Worm (Caenorhabditis elegans) whole organism, young adult: ENCODE data around the gene T21H3.1.

ENCODE experiments used
- bed-1 ChIP-seq: fragments of 200-800 bp; sonication (Bioruptor generic); IDR thresholded peaks from 2 replicates; pipeline ENCODE4 v1.3.6; 2022; ENCODE audit warnings: missing genetic modification reagents, missing genetic modification characterization, missing compliant biosample characterization
- chd-7 ChIP-seq: sonication (generic microtip); optimal IDR thresholded peaks from 2 replicates; lab custom pipeline; 2016; ENCODE audit warnings: mild to moderate bottlenecking, missing genetic modification characterization, moderate library complexity, missing compliant biosample characterization
- dpl-1 ChIP-seq: fragments of 150-350 bp; optimal IDR thresholded peaks from 2 replicates; lab custom pipeline; 2014; ENCODE audit warnings: missing biosample characterization, missing genetic modification reagents, missing genetic modification characterization
- egl-44 ChIP-seq: fragments of 200-800 bp; sonication (Bioruptor generic); IDR thresholded peaks from 2 replicates; pipeline ENCODE4 v1.3.6; 2022; ENCODE audit warnings: missing genetic modification reagents, missing genetic modification characterization, missing compliant biosample characterization
- lin-35 ChIP-seq, 3 experiments: fragments of 150-350 bp in 2 of 3; sonication (generic microtip) in 1 of 3; optimal IDR thresholded peaks; 2 replicates each; lab custom pipeline; 2014 to 2018; ENCODE audit warnings: missing biosample characterization in 3 of 3, missing genetic modification characterization in 3 of 3, missing genetic modification reagents in 3 of 3
- nhr-179 ChIP-seq: sonication (generic microtip); optimal IDR thresholded peaks from 2 replicates; lab custom pipeline; 2016; ENCODE audit warnings: mild to moderate bottlenecking, missing genetic modification characterization, missing compliant biosample characterization
- nhr-90 ChIP-seq: sonication (generic microtip); optimal IDR thresholded peaks from 2 replicates; lab custom pipeline; 2016; ENCODE audit warnings: missing genotype, mild to moderate bottlenecking, missing genetic modification characterization, missing compliant biosample characterization
- sptf-2 ChIP-seq: fragments of 200-800 bp; sonication (Bioruptor generic); optimal IDR thresholded peaks from 2 replicates; lab custom pipeline; 2018; ENCODE audit warnings: mild to moderate bottlenecking, missing genetic modification characterization, missing compliant biosample characterization
- unc-130 ChIP-seq: sonication (generic microtip); optimal IDR thresholded peaks from 2 replicates; lab custom pipeline; 2016; ENCODE audit warnings: missing genetic modification reagents, missing genetic modification characterization, missing compliant biosample characterization
- unc-62 ChIP-seq: fragments of 150-350 bp; optimal IDR thresholded peaks from 2 replicates; lab custom pipeline; 2014; ENCODE audit warnings: missing biosample characterization, missing genetic modification reagents, missing genetic modification characterization
- ztf-6 ChIP-seq: fragments of 200-800 bp; sonication (Bioruptor generic); IDR thresholded peaks from 2 replicates; pipeline ENCODE4 v1.3.6; 2022; ENCODE audit warnings: missing genetic modification reagents, missing genetic modification characterization, missing compliant biosample characterization

- TF ChIP-seq lin-35 (GFP tag; optimal IDR thresholded peaks at IDR 0.05; lab: Kevin White, UChicago) (no peak), dpl-1 (GFP tag; lab: Kevin White, UChicago) (no peak), nhr-179 (tag; lab: Kevin White, UChicago) (no peak), ztf-6 (GFP tag; lab: Robert Waterston, UW) (no peak), nhr-90 (tag; lab: Kevin White, UChicago) (no peak), egl-44 (no peak), unc-130 (GFP tag; lab: Kevin White, UChicago) (no peak), unc-62 (GFP tag; lab: Kevin White, UChicago) (no peak), bed-1 (GFP tag; lab: Robert Waterston, UW) (no peak), chd-7 (tag; lab: Kevin White, UChicago) (no peak), sptf-2 (no peak)
Observed at ce11 chrV:1141433-1141832, 35.1 kb upstream of the T21H3.1 start, which contains the start of gene cutl-22.
